Worm (Caenorhabditis elegans): ENCODE measurements around the gene Y69E1A.3.

Gene Y69E1A.3

ce11 chrIV:10951997-10952396 lies at the start of gene Y69E1A.3:
Gene Y69E1A.3, plus strand, starts transcription at chrIV:10952297.
- TF ChIP-seq ahr-1 (tag; optimal IDR thresholded peaks at IDR 0.05) = no peak
- no peak for TF ChIP-seq gmeb-2 (tag; optimal IDR thresholded peaks at IDR 0.05)
- TF ChIP-seq nhr-232 (tag; optimal IDR thresholded peaks at IDR 0.05) = no peak
- no peak for TF ChIP-seq K09A11.1 (tag; optimal IDR thresholded peaks at IDR 0.05; ENCODE audit: insufficient read depth)
- no peak for TF ChIP-seq lim-6 (tag; optimal IDR thresholded peaks at IDR 0.05)
- TF ChIP-seq rnt-1 (tag; optimal IDR thresholded peaks at IDR 0.05) = no peak
- TF ChIP-seq ceh-34 (tag; optimal IDR thresholded peaks at IDR 0.05) = no peak
- TF ChIP-seq pag-3 (tag; optimal IDR thresholded peaks at IDR 0.05; ENCODE audit: borderline replicate concordance) = no peak
- TF ChIP-seq ceh-18 (tag; optimal IDR thresholded peaks at IDR 0.05) = no peak
- TF ChIP-seq sox-2 (GFP tag; IDR thresholded peaks at IDR 0.05) = no peak
- no peak for TF ChIP-seq syd-9 (tag; optimal IDR thresholded peaks at IDR 0.05)
- no peak for TF ChIP-seq sox-4 (tag; optimal IDR thresholded peaks at IDR 0.05)

DNA sequence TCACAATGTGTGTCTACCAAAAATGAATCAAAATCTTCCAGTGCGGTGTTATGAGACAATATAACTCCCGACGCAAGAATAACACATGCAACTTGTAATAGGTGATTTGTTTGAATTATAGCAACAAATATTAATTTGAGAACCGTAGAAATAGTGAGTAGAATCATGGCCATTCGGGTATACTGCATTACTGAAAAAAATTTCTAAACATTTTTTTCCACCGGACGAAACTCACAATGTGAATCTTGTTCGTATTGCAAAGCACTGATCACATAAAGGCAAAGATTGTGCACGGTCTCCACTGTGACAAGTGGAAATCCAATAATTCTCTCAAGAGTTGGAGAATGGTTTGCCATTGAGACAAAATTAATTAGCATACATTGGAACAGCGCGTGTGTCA lies 49.6 kb upstream of the Y69E1A.3 start:
- TF ChIP-seq syd-9 (tag; optimal IDR thresholded peaks at IDR 0.05) (no peak), lin-11 (tag; optimal IDR thresholded peaks at IDR 0.05) (no peak), ahr-1 (tag; optimal IDR thresholded peaks at IDR 0.05) (no peak), hlh-30 (tag; optimal IDR thresholded peaks at IDR 0.05; ENCODE audit: insufficient read depth) (no peak), ama-1 (optimal IDR thresholded peaks at IDR 0.05) (no peak), C08G9.2 (tag; optimal IDR thresholded peaks at IDR 0.05) (no peak), odd-2 (tag; optimal IDR thresholded peaks at IDR 0.05) (no peak), ref-2 (tag; optimal IDR thresholded peaks at IDR 0.05) (no peak), ceh-6 (GFP tag; optimal IDR thresholded peaks at IDR 0.05) (no peak), lim-6 (tag; optimal IDR thresholded peaks at IDR 0.05) (no peak), hlh-6 (tag; optimal IDR thresholded peaks at IDR 0.05) (no peak), eyg-1 (tag; optimal IDR thresholded peaks at IDR 0.05) (no peak), nhr-232 (tag; optimal IDR thresholded peaks at IDR 0.05) (no peak), hlh-15 (tag; optimal IDR thresholded peaks at IDR 0.05) (no peak), Y22D7AL.16 (tag; optimal IDR thresholded peaks at IDR 0.05) (no peak), ceh-9 (tag; optimal IDR thresholded peaks at IDR 0.05) (no peak), pax-1 (tag; optimal IDR thresholded peaks at IDR 0.05) (no peak), ceh-31 (tag; optimal IDR thresholded peaks at IDR 0.05) (no peak), sdc-2 (tag; optimal IDR thresholded peaks at IDR 0.05) (no peak)

ce11 chrIV:10904282-10904681 lies 47.8 kb upstream of the Y69E1A.3 start, which contains the start of gene ZK596.3:
Gene ZK596.3, minus strand, starts transcription at chrIV:10904382.
- TF ChIP-seq Y22D7AL.16 (tag; optimal IDR thresholded peaks at IDR 0.05) (no peak), lim-6 (tag; optimal IDR thresholded peaks at IDR 0.05) (no peak), C08G9.2 (tag; optimal IDR thresholded peaks at IDR 0.05) (no peak), unc-86 (tag; optimal IDR thresholded peaks at IDR 0.05) (no peak), sdc-2 (tag; optimal IDR thresholded peaks at IDR 0.05) (no peak), syd-9 (tag; optimal IDR thresholded peaks at IDR 0.05) (no peak), ttx-3 (tag; optimal IDR thresholded peaks at IDR 0.05) (no peak), elt-4 (tag; optimal IDR thresholded peaks at IDR 0.05) (no peak), elt-2 (tag; optimal IDR thresholded peaks at IDR 0.05) (no peak), hlh-13 (GFP tag; optimal IDR thresholded peaks at IDR 0.05) (no peak), nhr-11 (tag; optimal IDR thresholded peaks at IDR 0.05) (no peak), dmd-4 (tag; optimal IDR thresholded peaks at IDR 0.05; ENCODE audit: borderline replicate concordance) (no peak), ceh-31 (tag; optimal IDR thresholded peaks at IDR 0.05) (no peak), ceh-14 (tag; optimal IDR thresholded peaks at IDR 0.05) (no peak), fkh-6 (tag; optimal IDR thresholded peaks at IDR 0.05) (no peak), zip-5 (tag; optimal IDR thresholded peaks at IDR 0.05) (no peak), ztf-16 (tag; optimal IDR thresholded peaks at IDR 0.05) (no peak), pqm-1 (tag; optimal IDR thresholded peaks at IDR 0.05) (no peak)

- TF ChIP-seq pag-3 (tag; optimal IDR thresholded peaks at IDR 0.05; ENCODE audit: borderline replicate concordance) (no peak), ceh-48 (tag; optimal IDR thresholded peaks at IDR 0.05) (no peak), rnt-1 (tag; optimal IDR thresholded peaks at IDR 0.05) (no peak), elt-4 (tag; optimal IDR thresholded peaks at IDR 0.05) (no peak), hlh-6 (tag; optimal IDR thresholded peaks at IDR 0.05) (no peak), Y22D7AL.16 (tag; optimal IDR thresholded peaks at IDR 0.05) (no peak), madf-2 (tag; optimal IDR thresholded peaks at IDR 0.05) (no peak), eyg-1 (tag; optimal IDR thresholded peaks at IDR 0.05) (no peak), ceh-19 (GFP tag; optimal IDR thresholded peaks at IDR 0.05) (no peak), ceh-45 (GFP tag; IDR thresholded peaks at IDR 0.05) (no peak), sox-2 (GFP tag; IDR thresholded peaks at IDR 0.05) (no peak)
Observed at ce11 chrIV:10909206-10909605, 42.9 kb upstream of the Y69E1A.3 start, which contains the start of gene ZK596.2. Gene ZK596.2, minus strand, starts transcription at chrIV:10909306.

Data from whole organism, late embryonic.